Worm (Caenorhabditis elegans) whole organism, early embryonic: ENCODE data around the gene odr-3.

Experiments
- F13C5.2 ChIP-seq: sonication (generic microtip); optimal IDR thresholded peaks from 2 replicates; lab custom pipeline; 2017; ENCODE audit warnings: mild to moderate bottlenecking, missing genetic modification characterization, inconsistent platforms, missing compliant biosample characterization
- ama-1 ChIP-seq: fragments of 150-350 bp; optimal IDR thresholded peaks from 2 replicates; lab custom pipeline; 2014
- ceh-13 ChIP-seq: fragments of 200-800 bp; sonication (Bioruptor generic); optimal IDR thresholded peaks from 2 replicates; lab custom pipeline; 2018; ENCODE audit warnings: mild to moderate bottlenecking, missing genetic modification characterization, missing compliant biosample characterization
- pes-1 ChIP-seq: fragments of 200-800 bp; sonication (Bioruptor generic); IDR thresholded peaks from 2 replicates; pipeline ENCODE4 v1.3.6; 2022; ENCODE audit warnings: missing genetic modification reagents, missing genetic modification characterization, missing compliant biosample characterization
- scrt-1 ChIP-seq: fragments of 200-800 bp; sonication (Bioruptor generic); IDR thresholded peaks from 2 replicates; pipeline ENCODE4 v1.3.6; 2022; ENCODE audit warnings: missing genetic modification characterization, missing compliant biosample characterization

- TF ChIP-seq scrt-1 (no peak), ama-1 (no peak), pes-1 (GFP tag; lab: Robert Waterston, UW) (no peak), F13C5.2 (tag; lab: Kevin White, UChicago) (no peak), ceh-13 (GFP tag; lab: Kevin White, UChicago) (no peak)
Measured at ce11 chrV:13259527-13259926, 10.2 kb upstream of the odr-3 start.
